Worm (Caenorhabditis elegans): Measurements from ENCODE around the gene vrk-1.

The vrk-1 gene

ce11 chrII:5885966-5886621, 35.7 kb upstream of the vrk-1 start (continued):
- no peak for TF ChIP-seq mab-5 (tag; optimal IDR thresholded peaks at IDR 0.05)
- no peak for TF ChIP-seq snpc-4 (tag; optimal IDR thresholded peaks at IDR 0.05)
- TF ChIP-seq nhr-6 (tag; optimal IDR thresholded peaks at IDR 0.05), result peak; percentile 27
- TF ChIP-seq skn-1 (tag; optimal IDR thresholded peaks at IDR 0.05), result no peak
- no peak for TF ChIP-seq aly-2 (tag; optimal IDR thresholded peaks at IDR 0.05)
- no peak for TF ChIP-seq Y55F3AM.14 (GFP tag; optimal IDR thresholded peaks at IDR 0.05)
- peak in 1 of 2 experiments; percentile 27 for TF ChIP-seq lsy-2 (tag; optimal IDR thresholded peaks at IDR 0.05)
- TF ChIP-seq crh-2 (tag; optimal IDR thresholded peaks at IDR 0.05), result peak; percentile 55
- no peak for TF ChIP-seq nhr-11 (tag; optimal IDR thresholded peaks at IDR 0.05)
- TF ChIP-seq nhr-77 (tag; optimal IDR thresholded peaks at IDR 0.05), result no peak
- TF ChIP-seq gmeb-1 (tag; optimal IDR thresholded peaks at IDR 0.05), result no peak
- peak; percentile 40 for TF ChIP-seq fos-1 (tag; optimal IDR thresholded peaks at IDR 0.05)
- peak; percentile 2 for TF ChIP-seq ztf-4 (tag; optimal IDR thresholded peaks at IDR 0.05)
- TF ChIP-seq lin-39 (tag; optimal IDR thresholded peaks at IDR 0.05), result no peak
- no peak for TF ChIP-seq ceh-82 (tag; optimal IDR thresholded peaks at IDR 0.05)
- TF ChIP-seq lin-13 (GFP tag; optimal IDR thresholded peaks at IDR 0.05), result no peak
- no peak for TF ChIP-seq ztf-11 (tag; optimal IDR thresholded peaks at IDR 0.05)

ce11 chrII:5889417-5890139, 32.2 kb upstream of the vrk-1 start:
- TF ChIP-seq nhr-25 (tag; optimal IDR thresholded peaks at IDR 0.05) (peak; percentile 15), nhr-23 (tag; optimal IDR thresholded peaks at IDR 0.05) (no peak), ceh-16 (tag; optimal IDR thresholded peaks at IDR 0.05) (no peak)

- TF ChIP-seq nhr-6 (tag; optimal IDR thresholded peaks at IDR 0.05) (no peak), dmd-4 (tag; optimal IDR thresholded peaks at IDR 0.05) (no peak), ceh-82 (tag; optimal IDR thresholded peaks at IDR 0.05) (no peak), ZK546.5 (tag; optimal IDR thresholded peaks at IDR 0.05) (no peak), sem-4 (tag; optimal IDR thresholded peaks at IDR 0.05) (no peak), aly-2 (tag; optimal IDR thresholded peaks at IDR 0.05) (no peak), nhr-25 (tag; optimal IDR thresholded peaks at IDR 0.05) (no peak), skn-1 (tag; optimal IDR thresholded peaks at IDR 0.05) (no peak), sma-9 (GFP tag; optimal IDR thresholded peaks at IDR 0.05) (no peak), sma-9 (tag; optimal IDR thresholded peaks at IDR 0.05) (no peak), nhr-10 (tag; optimal IDR thresholded peaks at IDR 0.05) (no peak)
Observed at ce11 chrII:5892813-5893212, 29.0 kb upstream of the vrk-1 start.

ce11 chrII:5895870-5896269, 25.9 kb upstream of the vrk-1 start, which contains the start of gene F59G1.4:
F59G1.4 (plus strand) TSS chrII:5896170.
- no peak for TF ChIP-seq aly-2 (tag; optimal IDR thresholded peaks at IDR 0.05)
- TF ChIP-seq C34F6.9 (tag; optimal IDR thresholded peaks at IDR 0.05), result no peak
- TF ChIP-seq nhr-23 (tag; optimal IDR thresholded peaks at IDR 0.05), result no peak
- no peak for TF ChIP-seq fos-1 (tag; optimal IDR thresholded peaks at IDR 0.05)
- TF ChIP-seq ama-1 (optimal IDR thresholded peaks at IDR 0.05), result no peak
- no peak for TF ChIP-seq gmeb-1 (tag; optimal IDR thresholded peaks at IDR 0.05)
- TF ChIP-seq nhr-21 (tag; optimal IDR thresholded peaks at IDR 0.05), result no peak
- TF ChIP-seq dmd-4 (tag; optimal IDR thresholded peaks at IDR 0.05), result no peak
- TF ChIP-seq elt-3 (tag; optimal IDR thresholded peaks at IDR 0.05), result no peak
- TF ChIP-seq F13H6.1 (tag; optimal IDR thresholded peaks at IDR 0.05), result no peak
- TF ChIP-seq mbf-1 (tag; optimal IDR thresholded peaks at IDR 0.05), result no peak
- no peak for TF ChIP-seq unc-39 (tag; optimal IDR thresholded peaks at IDR 0.05)
- no peak for TF ChIP-seq alr-1 (tag; optimal IDR thresholded peaks at IDR 0.05)
- no peak for TF ChIP-seq lsy-2 (tag; optimal IDR thresholded peaks at IDR 0.05)
- no peak for TF ChIP-seq nhr-11 (tag; optimal IDR thresholded peaks at IDR 0.05)
- no peak for TF ChIP-seq nhr-12 (tag; optimal IDR thresholded peaks at IDR 0.05)

ce11 chrII:5896512-5896911, 25.3 kb upstream of the vrk-1 start:
- TF ChIP-seq Y55F3AM.14 (GFP tag; optimal IDR thresholded peaks at IDR 0.05), result no peak
- TF ChIP-seq nhr-21 (tag; optimal IDR thresholded peaks at IDR 0.05), result peak; percentile 23
- no peak for TF ChIP-seq F13H6.1 (tag; optimal IDR thresholded peaks at IDR 0.05)
- TF ChIP-seq nhr-11 (tag; optimal IDR thresholded peaks at IDR 0.05), result no peak
- no peak for TF ChIP-seq unc-62 (GFP tag; optimal IDR thresholded peaks at IDR 0.05)
- no peak for TF ChIP-seq elt-1 (tag; optimal IDR thresholded peaks at IDR 0.05)

All from whole organism, L2 larva.